Worm (Caenorhabditis elegans) whole organism, mixed stage, embryonic: ENCODE results near the gene icl-1.

ENCODE experiments used
- M03D4.4 ChIP-seq: sonication (generic microtip); optimal IDR thresholded peaks from 2 replicates; lab custom pipeline; 2017; ENCODE audit warnings: mild to moderate bottlenecking, missing genetic modification characterization, missing compliant biosample characterization
- bed-3 ChIP-seq: fragments of 200-800 bp; sonication (Bioruptor generic); optimal IDR thresholded peaks from 3 replicates; lab custom pipeline; 2018; ENCODE audit warnings: mild to moderate bottlenecking, missing genetic modification characterization, moderate library complexity, missing compliant biosample characterization
- blmp-1 ChIP-seq: fragments of 150-350 bp; optimal IDR thresholded peaks from 2 replicates; lab custom pipeline; 2014; ENCODE audit warnings: missing biosample characterization, missing genetic modification characterization
- ceh-39 ChIP-seq: fragments of 150-350 bp; optimal IDR thresholded peaks from 2 replicates; lab custom pipeline; 2014; ENCODE audit warnings: missing biosample characterization, missing genetic modification characterization
- ceh-43 ChIP-seq: fragments of 200-800 bp; sonication (Bioruptor generic); optimal IDR thresholded peaks from 2 replicates; lab custom pipeline; 2018; ENCODE audit warnings: mild to moderate bottlenecking, missing genetic modification characterization, moderate library complexity, missing compliant biosample characterization
- ceh-83 ChIP-seq: fragments of 200-800 bp; sonication (Bioruptor generic); optimal IDR thresholded peaks from 2 replicates; lab custom pipeline; 2018; ENCODE audit warnings: mild to moderate bottlenecking, missing genetic modification characterization, missing compliant biosample characterization
- ces-1 ChIP-seq: fragments of 150-350 bp; optimal IDR thresholded peaks from 2 replicates; lab custom pipeline; 2014; ENCODE audit warnings: missing biosample characterization, missing genetic modification reagents, missing genetic modification characterization
- cnd-1 ChIP-seq: fragments of 200-800 bp; sonication (Bioruptor generic); optimal IDR thresholded peaks from 2 replicates; lab custom pipeline; 2018; ENCODE audit warnings: mild to moderate bottlenecking, missing genetic modification characterization, missing compliant biosample characterization
- drap-1 ChIP-seq: fragments of 200-800 bp; sonication (Bioruptor generic); optimal IDR thresholded peaks from 3 replicates; lab custom pipeline; 2018; ENCODE audit warnings: mild to moderate bottlenecking, missing genetic modification characterization, missing compliant biosample characterization
- elt-1 ChIP-seq: sonication (generic microtip); optimal IDR thresholded peaks from 2 replicates; lab custom pipeline; 2017; ENCODE audit warnings: missing genetic modification characterization, mild to moderate bottlenecking, missing compliant biosample characterization, antibody characterized with exemption, moderate library complexity, borderline replicate concordance; ENCODE audit not compliant: insufficient read depth
- elt-3 ChIP-seq: fragments of 150-350 bp; optimal IDR thresholded peaks from 2 replicates; lab custom pipeline; 2014; ENCODE audit warnings: missing biosample characterization, missing genetic modification characterization
- flh-1 ChIP-seq: fragments of 200-800 bp; sonication (Bioruptor generic); optimal IDR thresholded peaks from 2 replicates; lab custom pipeline; 2018; ENCODE audit warnings: mild to moderate bottlenecking, missing genetic modification characterization, moderate library complexity, missing compliant biosample characterization
- ham-2 ChIP-seq: fragments of 200-800 bp; sonication (Bioruptor generic); optimal IDR thresholded peaks from 2 replicates; lab custom pipeline; 2018; ENCODE audit warnings: mild to moderate bottlenecking, missing genetic modification characterization, missing compliant biosample characterization
- hlh-1 ChIP-seq: fragments of 150-350 bp; optimal IDR thresholded peaks from 2 replicates; lab custom pipeline; 2014; ENCODE audit warnings: missing biosample characterization, missing genetic modification reagents, missing genetic modification characterization
- lin-13 ChIP-seq: fragments of 150-350 bp; optimal IDR thresholded peaks from 2 replicates; lab custom pipeline; 2014; ENCODE audit warnings: missing biosample characterization, missing genetic modification characterization
- lsy-2 ChIP-seq: fragments of 150-350 bp; optimal IDR thresholded peaks from 2 replicates; lab custom pipeline; 2014; ENCODE audit warnings: missing biosample characterization, missing genetic modification characterization
- mep-1 ChIP-seq: fragments of 150-350 bp; optimal IDR thresholded peaks from 2 replicates; lab custom pipeline; 2017; ENCODE audit warnings: missing biosample characterization, missing genetic modification reagents, missing genetic modification characterization, inconsistent platforms
- mls-2 ChIP-seq: sonication (generic microtip); optimal IDR thresholded peaks from 2 replicates; lab custom pipeline; 2016; ENCODE audit warnings: mild to moderate bottlenecking, missing genetic modification characterization, moderate library complexity, missing compliant biosample characterization
- nhr-12 ChIP-seq: fragments of 150-350 bp; optimal IDR thresholded peaks from 2 replicates; lab custom pipeline; 2014; ENCODE audit warnings: missing biosample characterization, missing genetic modification characterization
- nhr-2 ChIP-seq: fragments of 150-350 bp; optimal IDR thresholded peaks from 2 replicates; lab custom pipeline; 2014; ENCODE audit warnings: missing biosample characterization, missing genetic modification characterization
- nhr-237 ChIP-seq: fragments of 150-350 bp; optimal IDR thresholded peaks from 2 replicates; lab custom pipeline; 2014; ENCODE audit warnings: missing biosample characterization, missing genetic modification characterization
- nhr-28 ChIP-seq: fragments of 150-350 bp; optimal IDR thresholded peaks from 2 replicates; lab custom pipeline; 2014; ENCODE audit warnings: missing biosample characterization, missing genetic modification characterization
- nhr-76 ChIP-seq: sonication (generic microtip); optimal IDR thresholded peaks from 2 replicates; lab custom pipeline; 2017; ENCODE audit warnings: missing biosample characterization, missing genetic modification characterization
- pha-4 ChIP-seq: fragments of 150-350 bp; optimal IDR thresholded peaks from 2 replicates; lab custom pipeline; 2018; ENCODE audit warnings: missing biosample characterization, missing genetic modification reagents, missing genetic modification characterization
- sem-2 ChIP-seq: fragments of 200-800 bp; sonication (Bioruptor generic); optimal IDR thresholded peaks from 2 replicates; lab custom pipeline; 2018; ENCODE audit warnings: mild to moderate bottlenecking, missing genetic modification characterization, missing compliant biosample characterization
- snpc-4 ChIP-seq: fragments of 150-350 bp; optimal IDR thresholded peaks from 2 replicates; lab custom pipeline; 2014; ENCODE audit warnings: missing biosample characterization, missing genetic modification characterization
- sptf-1 ChIP-seq: sonication (generic microtip); optimal IDR thresholded peaks from 2 replicates; lab custom pipeline; 2017; ENCODE audit warnings: mild to moderate bottlenecking, missing genetic modification characterization, moderate library complexity, missing compliant biosample characterization
- tbx-8 ChIP-seq: fragments of 200-800 bp; sonication (Bioruptor generic); optimal IDR thresholded peaks from 2 replicates; lab custom pipeline; 2018; ENCODE audit warnings: mild to moderate bottlenecking, missing genetic modification characterization, moderate library complexity, missing compliant biosample characterization
- unc-120 ChIP-seq: sonication (generic microtip); optimal IDR thresholded peaks from 2 replicates; lab custom pipeline; 2017; ENCODE audit warnings: missing genetic modification characterization, missing compliant biosample characterization; ENCODE audit not compliant: poor library complexity, severe bottlenecking
- unc-39 ChIP-seq: fragments of 150-350 bp; optimal IDR thresholded peaks from 2 replicates; lab custom pipeline; 2014; ENCODE audit warnings: missing biosample characterization, missing genetic modification characterization
- unc-62 ChIP-seq: fragments of 150-350 bp; optimal IDR thresholded peaks from 2 replicates; lab custom pipeline; 2014; ENCODE audit warnings: missing biosample characterization, missing genetic modification reagents, missing genetic modification characterization
- zip-8 ChIP-seq: fragments of 150-350 bp; optimal IDR thresholded peaks from 2 replicates; lab custom pipeline; 2014; ENCODE audit warnings: missing biosample characterization, missing genetic modification characterization
- ztf-11 ChIP-seq: fragments of 150-350 bp; optimal IDR thresholded peaks from 2 replicates; lab custom pipeline; 2014; ENCODE audit warnings: missing biosample characterization, missing genetic modification characterization

icl-1 gene

ce11 chrV:692720-693422 is 34.9 kb downstream of the icl-1 start, which contains the start of gene srx-4:
Gene srx-4 (minus strand): TSS chrV:692770.
- no peak for TF ChIP-seq nhr-2 (tag; lab: Kevin White, UChicago)
- TF ChIP-seq bed-3 (GFP tag; lab: Kevin White, UChicago): no peak

- TF ChIP-seq ces-1: no peak
- no peak for TF ChIP-seq zip-8
- no peak for TF ChIP-seq nhr-12 (tag; lab: Kevin White, UChicago)
- no peak for TF ChIP-seq ceh-83 (GFP tag; lab: Kevin White, UChicago)
- TF ChIP-seq nhr-2 (tag; lab: Kevin White, UChicago): no peak
- TF ChIP-seq unc-120: no peak
- no peak for TF ChIP-seq ham-2 (GFP tag; lab: Kevin White, UChicago)
- no peak for TF ChIP-seq elt-1
- TF ChIP-seq ceh-43 (GFP tag; lab: Kevin White, UChicago): no peak
- TF ChIP-seq bed-3 (GFP tag; lab: Kevin White, UChicago): no peak
- no peak for TF ChIP-seq elt-3 (tag; lab: Kevin White, UChicago)
- TF ChIP-seq unc-62 (GFP tag; lab: Kevin White, UChicago): no peak
- no peak for TF ChIP-seq tbx-8
- TF ChIP-seq nhr-76 (tag; lab: Kevin White, UChicago): no peak
- no peak for TF ChIP-seq M03D4.4
- TF ChIP-seq pha-4: no peak
- no peak for TF ChIP-seq snpc-4 (tag; lab: Kevin White, UChicago)
- TF ChIP-seq sptf-1: no peak
These were observed 38.3 kb downstream of the icl-1 start for ce11 chrV:689538-689937.

DNA sequence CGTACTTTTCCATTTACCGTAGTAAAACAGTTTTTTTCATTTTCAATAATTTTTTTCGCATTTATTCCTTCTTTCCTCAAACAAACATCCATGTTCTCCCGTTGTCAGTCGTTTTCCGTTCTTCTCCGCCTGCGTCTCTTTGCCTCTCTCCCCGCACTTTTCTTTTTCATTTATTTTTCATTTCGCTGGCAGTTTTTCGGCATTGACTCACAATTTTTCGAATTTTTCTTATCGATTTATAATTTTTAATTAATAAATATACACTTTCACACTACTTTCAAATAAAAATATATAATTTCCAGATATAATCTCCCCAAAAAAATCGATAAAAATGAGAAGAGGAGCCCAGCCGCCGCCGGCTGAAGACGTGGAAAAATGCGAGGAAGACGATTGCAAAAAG is 40.4 kb downstream of the icl-1 start, which contains the start of gene H25P19.1:
Gene H25P19.1 (plus strand): TSS at position 301 of the 400 bp plus-strand sequence.
- TF ChIP-seq mep-1 (tag; lab: Kevin White, UChicago) (no peak), blmp-1 (tag; lab: Kevin White, UChicago) (no peak), ztf-11 (tag; lab: Kevin White, UChicago) (no peak)

ce11 chrV:683858-684257 is 43.9 kb downstream of the icl-1 start, which contains the start of gene F31F4.1:
Gene F31F4.1 (plus strand): TSS chrV:684060.
- TF ChIP-seq lsy-2 (tag; lab: Kevin White, UChicago): no peak
- TF ChIP-seq nhr-2 (tag; lab: Kevin White, UChicago): no peak

DNA sequence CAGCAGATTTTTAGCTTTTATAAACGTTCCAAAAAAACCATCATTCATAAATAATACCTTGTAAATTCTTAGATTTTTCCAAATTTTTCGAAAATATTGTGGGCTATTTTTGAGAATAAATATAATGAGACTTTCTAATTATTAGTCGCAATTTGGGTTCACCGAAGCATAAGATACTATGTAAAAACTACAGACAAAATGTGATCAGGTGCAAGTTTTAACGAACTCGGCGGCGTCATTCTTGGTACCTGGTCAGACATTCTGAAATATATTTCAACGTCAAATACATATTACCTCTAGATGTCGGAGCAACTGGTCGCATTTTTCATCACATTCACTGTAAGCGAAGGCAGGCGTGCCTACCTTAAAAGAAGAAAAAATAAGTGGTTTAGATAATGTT is 45.8 kb downstream of the icl-1 start, which contains the start of gene srx-23:
Gene srx-23 (plus strand): TSS at position 301 of the 400 bp plus-strand sequence.
- TF ChIP-seq mls-2 (tag; lab: Kevin White, UChicago): no peak
- no peak for TF ChIP-seq ces-1
- TF ChIP-seq sem-2 (GFP tag; lab: Kevin White, UChicago): no peak
- TF ChIP-seq ceh-39 (tag; lab: Kevin White, UChicago): no peak
- TF ChIP-seq ztf-11 (tag; lab: Kevin White, UChicago): no peak
- TF ChIP-seq nhr-76 (tag; lab: Kevin White, UChicago): no peak
- TF ChIP-seq unc-120: no peak
- no peak for TF ChIP-seq blmp-1 (tag; lab: Kevin White, UChicago)
- TF ChIP-seq lsy-2 (tag; lab: Kevin White, UChicago): no peak
- TF ChIP-seq cnd-1 (tag; lab: Kevin White, UChicago): no peak
- no peak for TF ChIP-seq unc-39
- TF ChIP-seq ham-2 (GFP tag; lab: Kevin White, UChicago): no peak
- TF ChIP-seq hlh-1 (tag; lab: Kevin White, UChicago): no peak
- no peak for TF ChIP-seq nhr-237 (tag; lab: Kevin White, UChicago)
- no peak for TF ChIP-seq nhr-2 (tag; lab: Kevin White, UChicago)
- no peak for TF ChIP-seq flh-1 (GFP tag; lab: Kevin White, UChicago)

ce11 chrV:679663-680062 is 48.1 kb downstream of the icl-1 start, which contains the start of gene srx-22:
Gene srx-22 (plus strand): TSS chrV:679963.
- TF ChIP-seq sptf-1 (no peak), pha-4 (no peak), ham-2 (GFP tag; lab: Kevin White, UChicago) (no peak), snpc-4 (tag; lab: Kevin White, UChicago) (no peak), flh-1 (GFP tag; lab: Kevin White, UChicago) (no peak), elt-1 (no peak), cnd-1 (tag; lab: Kevin White, UChicago) (no peak), nhr-12 (tag; lab: Kevin White, UChicago) (no peak), drap-1 (GFP tag; lab: Kevin White, UChicago) (no peak), zip-8 (no peak), ceh-39 (tag; lab: Kevin White, UChicago) (no peak), ceh-43 (GFP tag; lab: Kevin White, UChicago) (no peak), lin-13 (tag; lab: Kevin White, UChicago) (no peak), nhr-28 (tag; lab: Kevin White, UChicago) (no peak), ztf-11 (tag; lab: Kevin White, UChicago) (no peak), nhr-237 (tag; lab: Kevin White, UChicago) (no peak)
